Fruit fly (Drosophila melanogaster): Measurements from ENCODE around the gene CG18249.

The CG18249 gene

dm6 chr3R:8233370-8233773 is 13.4 kb downstream of the CG18249 start, which contains the start of gene PolI (continued):
- TF ChIP-seq Hr3 (GFP tag; optimal IDR thresholded peaks at IDR 0.05) (no peak), ken (GFP tag; IDR thresholded peaks at IDR 0.05) (no peak), bbx (GFP tag; IDR thresholded peaks at IDR 0.05; ENCODE audit: partially characterized antibody) (peak; percentile 52), scrt (GFP tag; optimal IDR thresholded peaks at IDR 0.05) (no peak), Atf6 (GFP tag; IDR thresholded peaks at IDR 0.05) (no peak), dm (GFP tag; optimal IDR thresholded peaks at IDR 0.05) (no peak), Hr51 (GFP tag; optimal IDR thresholded peaks at IDR 0.05) (peak in 1 of 2 experiments; percentile 10), CG7556 (GFP tag; optimal IDR thresholded peaks at IDR 0.05) (no peak), CG18764 (GFP tag; optimal IDR thresholded peaks at IDR 0.05) (no peak), ato (GFP tag; IDR thresholded peaks at IDR 0.05; ENCODE audit: partially characterized antibody) (peak; percentile 5; the same call in 1 of the 2 replicates), CG43689 (GFP tag; IDR thresholded peaks at IDR 0.05) (no peak), shn (GFP tag; optimal IDR thresholded peaks at IDR 0.05) (no peak), Dbx (GFP tag; IDR thresholded peaks at IDR 0.05) (peak; percentile 39; the same call in 1 of the 3 replicates), Poxn (GFP tag; IDR thresholded peaks at IDR 0.05) (no peak), CG4617 (GFP tag; optimal IDR thresholded peaks at IDR 0.05; ENCODE audit: borderline replicate concordance) (peak; percentile 91), CG12744 (GFP tag; optimal IDR thresholded peaks at IDR 0.05) (peak; percentile 4), CG13624 (GFP tag; optimal IDR thresholded peaks at IDR 0.05) (peak; percentile 60), Usf (GFP tag; optimal IDR thresholded peaks at IDR 0.05) (no peak), CG8089 (GFP tag; optimal IDR thresholded peaks at IDR 0.05) (no peak), CG10321 (GFP tag; IDR thresholded peaks at IDR 0.05) (no peak), pb (GFP tag; optimal IDR thresholded peaks at IDR 0.05) (no peak), H15 (GFP tag; IDR thresholded peaks at IDR 0.05) (no peak), sd (tag; optimal IDR thresholded peaks at IDR 0.05) (no peak), MTF-1 (GFP tag; optimal IDR thresholded peaks at IDR 0.05; ENCODE audit: borderline replicate concordance) (no peak), TFAM (GFP tag; optimal IDR thresholded peaks at IDR 0.05) (no peak), ham (GFP tag; IDR thresholded peaks at IDR 0.05) (no peak), CG11085 (GFP tag; IDR thresholded peaks at IDR 0.05) (no peak), peb (GFP tag; IDR thresholded peaks at IDR 0.05) (no peak), crp (GFP tag; optimal IDR thresholded peaks at IDR 0.05) (no peak), CG17328 (GFP tag; IDR thresholded peaks at IDR 0.05) (no peak), CG12769 (tag; optimal IDR thresholded peaks at IDR 0.05) (peak; percentile 59), Ravus (GFP tag; IDR thresholded peaks at IDR 0.05) (no peak), CG6854 (GFP tag; optimal IDR thresholded peaks at IDR 0.05) (no peak), dysf (GFP tag; IDR thresholded peaks at IDR 0.05) (no peak), CG7839 (tag; optimal IDR thresholded peaks at IDR 0.05) (no peak), gsb-n (tag; optimal IDR thresholded peaks at IDR 0.05) (no peak), cwo (GFP tag; optimal IDR thresholded peaks at IDR 0.05) (no peak), ac (GFP tag; optimal IDR thresholded peaks at IDR 0.05) (no peak), CG2120 (GFP tag; optimal IDR thresholded peaks at IDR 0.05) (peak; percentile 58), sim (GFP tag; IDR thresholded peaks at IDR 0.05) (no peak), HLH4C (GFP tag; IDR thresholded peaks at IDR 0.05; ENCODE audit: partially characterized antibody) (no peak), oc (tag; optimal IDR thresholded peaks at IDR 0.05) (peak; percentile 7), CG6689 (GFP tag; IDR thresholded peaks at IDR 0.05) (no peak), CG15479 (GFP tag; optimal IDR thresholded peaks at IDR 0.05) (peak; percentile 37), psq (GFP tag; optimal IDR thresholded peaks at IDR 0.05) (no peak), bcd (GFP tag; optimal IDR thresholded peaks at IDR 0.05) (peak; percentile 31), CG10366 (GFP tag; IDR thresholded peaks at IDR 0.05) (no peak), Hsf (GFP tag; optimal IDR thresholded peaks at IDR 0.05) (no peak), CG34224 (GFP tag; IDR thresholded peaks at IDR 0.05; ENCODE audit: partially characterized antibody) (no peak), D19A (tag; optimal IDR thresholded peaks at IDR 0.05) (no peak), gem (tag; optimal IDR thresholded peaks at IDR 0.05) (no peak)
